Worm (Caenorhabditis elegans) whole organism, L4 larva: ENCODE data around the gene str-84.

ENCODE experiments used
- ZK546.5 ChIP-seq, 2 experiments: sonication (generic microtip); optimal IDR thresholded peaks; 2 replicates each; lab custom pipeline; 2017; ENCODE audit warnings: missing biosample characterization in 2 of 2, missing genetic modification characterization in 2 of 2
- ama-1 ChIP-seq: fragments of 150-350 bp; optimal IDR thresholded peaks from 2 replicates; lab custom pipeline; 2014; ENCODE audit warnings: inconsistent platforms, mixed read lengths
- ceh-20 ChIP-seq: fragments of 200-800 bp; sonication (Bioruptor generic); IDR thresholded peaks from 2 replicates; pipeline ENCODE4 v1.3.6; 2022; ENCODE audit warnings: missing genetic modification reagents, missing genetic modification characterization, missing compliant biosample characterization
- ceh-62 ChIP-seq: sonication (generic microtip); optimal IDR thresholded peaks from 2 replicates; lab custom pipeline; 2017; ENCODE audit warnings: missing biosample characterization, missing genetic modification characterization
- fos-1 ChIP-seq: fragments of 150-350 bp; optimal IDR thresholded peaks from 2 replicates; lab custom pipeline; 2014; ENCODE audit warnings: missing biosample characterization, missing genetic modification characterization
- hlh-30 ChIP-seq: sonication (generic microtip); optimal IDR thresholded peaks from 2 replicates; lab custom pipeline; 2017; ENCODE audit warnings: antibody characterized with exemption, mild to moderate bottlenecking, missing genetic modification characterization, missing compliant biosample characterization; ENCODE audit not compliant: insufficient read depth
- lin-13 ChIP-seq: fragments of 150-350 bp; optimal IDR thresholded peaks from 2 replicates; lab custom pipeline; 2014; ENCODE audit warnings: missing biosample characterization, missing genetic modification reagents, missing genetic modification characterization
- lin-38 ChIP-seq: fragments of 200-800 bp; sonication (Bioruptor generic); IDR thresholded peaks from 2 replicates; pipeline ENCODE4 v1.3.6; 2022; ENCODE audit warnings: missing genetic modification reagents, missing genetic modification characterization, missing compliant biosample characterization
- mxl-3 ChIP-seq: fragments of 200-800 bp; sonication (Bioruptor generic); optimal IDR thresholded peaks from 2 replicates; lab custom pipeline; 2018; ENCODE audit warnings: mild to moderate bottlenecking, missing genetic modification characterization, missing compliant biosample characterization
- nhr-41 ChIP-seq: fragments of 200-800 bp; sonication (Bioruptor generic); IDR thresholded peaks from 2 replicates; pipeline ENCODE4 v1.3.6; 2022; ENCODE audit warnings: missing genetic modification reagents, missing genetic modification characterization, missing compliant biosample characterization
- nhr-76 ChIP-seq: fragments of 150-350 bp; optimal IDR thresholded peaks from 2 replicates; lab custom pipeline; 2014; ENCODE audit warnings: missing biosample characterization, missing genetic modification characterization
- nhr-77 ChIP-seq: fragments of 150-350 bp; optimal IDR thresholded peaks from 2 replicates; lab custom pipeline; 2014; ENCODE audit warnings: missing biosample characterization, missing genetic modification characterization
- pqm-1 ChIP-seq: sonication (generic microtip); optimal IDR thresholded peaks from 2 replicates; lab custom pipeline; 2017; ENCODE audit warnings: missing biosample characterization, missing genetic modification characterization
- rbr-2 ChIP-seq: sonication (generic microtip); optimal IDR thresholded peaks from 2 replicates; lab custom pipeline; 2016; ENCODE audit warnings: missing genotype, missing genetic modification characterization, missing compliant biosample characterization
- sdz-12 ChIP-seq: fragments of 200-800 bp; sonication (Bioruptor generic); optimal IDR thresholded peaks from 2 replicates; lab custom pipeline; 2018; ENCODE audit warnings: mild to moderate bottlenecking, missing genetic modification characterization, missing compliant biosample characterization
- unc-39 ChIP-seq: sonication (generic microtip); optimal IDR thresholded peaks from 2 replicates; lab custom pipeline; 2017; ENCODE audit warnings: missing biosample characterization, missing genetic modification characterization
- zip-2 ChIP-seq: fragments of 150-350 bp; optimal IDR thresholded peaks from 2 replicates; lab custom pipeline; 2014; ENCODE audit warnings: missing biosample characterization, missing genetic modification characterization
- ztf-7 ChIP-seq: fragments of 150-350 bp; optimal IDR thresholded peaks from 2 replicates; lab custom pipeline; 2014; ENCODE audit warnings: missing biosample characterization, missing genetic modification characterization

str-84 gene

ce11 chrV:8932318-8932717 lies 48.4 kb downstream of the str-84 start, which contains the start of gene H14N18.2:
TSS of gene H14N18.2 (plus strand) at chrV:8932618.
- no peak for TF ChIP-seq mxl-3 (GFP tag; lab: Kevin White, UChicago)
- TF ChIP-seq sdz-12 (GFP tag; lab: Kevin White, UChicago) = no peak
- no peak for TF ChIP-seq ceh-20 (GFP tag; lab: Robert Waterston, UW)
- TF ChIP-seq lin-13 (GFP tag; lab: Kevin White, UChicago) = no peak
- TF ChIP-seq ZK546.5 (tag; optimal IDR thresholded peaks at IDR 0.05; lab: Kevin White, UChicago) = no peak
- no peak for TF ChIP-seq fos-1
- no peak for TF ChIP-seq nhr-41 (GFP tag; lab: Robert Waterston, UW)
- no peak for TF ChIP-seq rbr-2 (tag; lab: Kevin White, UChicago)
- TF ChIP-seq ztf-7 (tag; lab: Kevin White, UChicago) = no peak
- no peak for TF ChIP-seq nhr-77 (tag; lab: Kevin White, UChicago)
- no peak for TF ChIP-seq ceh-62 (tag; lab: Kevin White, UChicago)
- no peak for TF ChIP-seq lin-38 (GFP tag; lab: Robert Waterston, UW)
- no peak for TF ChIP-seq ama-1 (lab: Kevin White, UChicago)
- no peak for TF ChIP-seq hlh-30 (tag; lab: Kevin White, UChicago)
- no peak for TF ChIP-seq unc-39
- no peak for TF ChIP-seq pqm-1 (tag; lab: Kevin White, UChicago)
- TF ChIP-seq zip-2 (tag; lab: Kevin White, UChicago) = no peak
- TF ChIP-seq nhr-76 = no peak
